Fruit fly (Drosophila melanogaster): ENCODE data around the gene up.

up gene

dm6 chrX:13563483-13564443, 38.6 kb downstream of the up start, which contains the start of the genes CG46311 and Tpst (continued):
- peak; percentile 48 for TF ChIP-seq CG13424 (tag; optimal IDR thresholded peaks at IDR 0.05)
- TF ChIP-seq ttk (GFP tag; IDR thresholded peaks at IDR 0.05): peak; percentile 34; the same call in 1 of the 2 replicates
- peak; percentile 99 for TF ChIP-seq CTCF (GFP tag; optimal IDR thresholded peaks at IDR 0.05)
- TF ChIP-seq so (GFP tag; IDR thresholded peaks at IDR 0.05): no peak
- no peak for TF ChIP-seq klu (GFP tag; IDR thresholded peaks at IDR 0.05)
- no peak for TF ChIP-seq zf30C (GFP tag; optimal IDR thresholded peaks at IDR 0.05)
- peak; percentile 66 for TF ChIP-seq Awh (GFP tag; IDR thresholded peaks at IDR 0.05)
- TF ChIP-seq D19A (tag; optimal IDR thresholded peaks at IDR 0.05): no peak
- no peak for TF ChIP-seq disco-r (GFP tag; optimal IDR thresholded peaks at IDR 0.05)
- TF ChIP-seq zen (tag; optimal IDR thresholded peaks at IDR 0.05): peak; percentile 26
- no peak for TF ChIP-seq CG1792 (GFP tag; optimal IDR thresholded peaks at IDR 0.05)
- peak; percentile 48; the same call in 1 of the 3 replicates for TF ChIP-seq knrl (GFP tag; IDR thresholded peaks at IDR 0.05; ENCODE audit: partially characterized antibody)
- TF ChIP-seq CG32532 (GFP tag; IDR thresholded peaks at IDR 0.05): peak; percentile 86
- TF ChIP-seq CG13775 (GFP tag; optimal IDR thresholded peaks at IDR 0.05): peak; percentile 10
- peak; percentile 54; the same call in 1 of the 3 replicates for TF ChIP-seq ken (GFP tag; IDR thresholded peaks at IDR 0.05)
- no peak for TF ChIP-seq CG31365 (tag; optimal IDR thresholded peaks at IDR 0.05)
- TF ChIP-seq wor (GFP tag; IDR thresholded peaks at IDR 0.05): peak; percentile 31; the same call in 1 of the 2 replicates
- TF ChIP-seq CoRest (tag; optimal IDR thresholded peaks at IDR 0.05): peak; percentile 44
- peak; percentile 21; the same call in 1 of the 2 replicates for TF ChIP-seq Rx (GFP tag; IDR thresholded peaks at IDR 0.05)
- TF ChIP-seq Oaz (GFP tag; IDR thresholded peaks at IDR 0.05): no peak
- TF ChIP-seq CG11085 (GFP tag; IDR thresholded peaks at IDR 0.05): 0 out of 2 replicates have a peak, but pooled peaks have one; percentile 45
- peak; percentile 85 for TF ChIP-seq slbo (GFP tag; IDR thresholded peaks at IDR 0.05)
- no peak for TF ChIP-seq CG6654 (GFP tag; optimal IDR thresholded peaks at IDR 0.05)
- no peak for TF ChIP-seq CG14860 (GFP tag; IDR thresholded peaks at IDR 0.05; ENCODE audit: partially characterized antibody)
- TF ChIP-seq gsb (GFP tag; IDR thresholded peaks at IDR 0.05): peak; percentile 46; the same call in 1 of the 2 replicates
- TF ChIP-seq CG8290 (GFP tag; optimal IDR thresholded peaks at IDR 0.05): peak; percentile 70
- peak; percentile 30 to 89 for TF ChIP-seq CG8290 (tag; optimal IDR thresholded peaks at IDR 0.05)
- TF ChIP-seq CG7786 (GFP tag; optimal IDR thresholded peaks at IDR 0.05): peak; percentile 43
- peak; percentile 10 for TF ChIP-seq CG10543 (GFP tag; optimal IDR thresholded peaks at IDR 0.05)
- no peak for TF ChIP-seq vnd (GFP tag; IDR thresholded peaks at IDR 0.05; ENCODE audit: partially characterized antibody)
- TF ChIP-seq CG8089 (GFP tag; optimal IDR thresholded peaks at IDR 0.05): peak; percentile 66
- peak; percentile 21; the same call in 1 of the 3 replicates for TF ChIP-seq row (GFP tag; IDR thresholded peaks at IDR 0.05)
- peak; percentile 23 for TF ChIP-seq yki (optimal IDR thresholded peaks at IDR 0.05)
- TF ChIP-seq fd96Cb (tag; optimal IDR thresholded peaks at IDR 0.05): peak; percentile 13
- TF ChIP-seq E2f1 (GFP tag; IDR thresholded peaks at IDR 0.05): peak; percentile 38; the same call in 1 of the 2 replicates
- no peak for TF ChIP-seq CG9437 (GFP tag; optimal IDR thresholded peaks at IDR 0.05)
- no peak for TF ChIP-seq stc (GFP tag; IDR thresholded peaks at IDR 0.05)
- TF ChIP-seq ERR (GFP tag; optimal IDR thresholded peaks at IDR 0.05): peak; percentile 4
- no peak for TF ChIP-seq CG34376 (GFP tag; optimal IDR thresholded peaks at IDR 0.05)
- TF ChIP-seq CG13123 (GFP tag; optimal IDR thresholded peaks at IDR 0.05): no peak
- TF ChIP-seq croc (GFP tag; conservative IDR thresholded peaks at IDR 0.05): peak; percentile 13; the same call in 1 of the 3 replicates
- peak; percentile 89 for TF ChIP-seq Adf1 (GFP tag; IDR thresholded peaks at IDR 0.05)
- TF ChIP-seq luna (GFP tag; optimal IDR thresholded peaks at IDR 0.05): no peak
- no peak for TF ChIP-seq CG8765 (GFP tag; IDR thresholded peaks at IDR 0.05)
- peak; percentile 66 for TF ChIP-seq CG7839 (tag; optimal IDR thresholded peaks at IDR 0.05)
- TF ChIP-seq CG6765 (GFP tag; optimal IDR thresholded peaks at IDR 0.05): no peak
- TF ChIP-seq CG5953 (GFP tag; IDR thresholded peaks at IDR 0.05): 0 out of 2 replicates have a peak, but pooled peaks have one; percentile 27
- no peak for TF ChIP-seq mld (GFP tag; IDR thresholded peaks at IDR 0.05; ENCODE audit: partially characterized antibody)
- no peak for TF ChIP-seq tx (GFP tag; optimal IDR thresholded peaks at IDR 0.05)
- peak; percentile 79 for TF ChIP-seq CG3847 (GFP tag; IDR thresholded peaks at IDR 0.05)
